Worm (Caenorhabditis elegans): Measurements from ENCODE around the gene nrf-5.

The nrf-5 gene

ce11 chrV:13839433-13839832, 11.4 kb downstream of the nrf-5 start, which contains the start of gene F55B12.10:
TSS of gene F55B12.10 (plus strand) at chrV:13839733.
- TF ChIP-seq ceh-13 (GFP tag; optimal IDR thresholded peaks at IDR 0.05), result no peak
- no peak for TF ChIP-seq aly-1 (tag; optimal IDR thresholded peaks at IDR 0.05)
- TF ChIP-seq hnd-1 (tag; optimal IDR thresholded peaks at IDR 0.05), result no peak
- TF ChIP-seq scrt-1 (GFP tag; IDR thresholded peaks at IDR 0.05), result no peak
- no peak for TF ChIP-seq tbx-11 (GFP tag; IDR thresholded peaks at IDR 0.05)

- TF ChIP-seq pes-1 (GFP tag; IDR thresholded peaks at IDR 0.05) (no peak), B0310.2 (tag; optimal IDR thresholded peaks at IDR 0.05) (no peak), aly-1 (tag; optimal IDR thresholded peaks at IDR 0.05) (no peak), hmbx-1 (tag; optimal IDR thresholded peaks at IDR 0.05) (no peak), tra-4 (tag; optimal IDR thresholded peaks at IDR 0.05) (no peak)
These were observed 12.8 kb downstream of the nrf-5 start, which contains the start of gene srx-17 for ce11 chrV:13840909-13841308. TSS of gene srx-17 (plus strand) at chrV:13841209.

- TF ChIP-seq ama-1 (optimal IDR thresholded peaks at IDR 0.05) (no peak), ceh-36 (tag; optimal IDR thresholded peaks at IDR 0.05) (no peak)
These were observed 15.1 kb downstream of the nrf-5 start, which contains the start of gene srx-130 for ce11 chrV:13843147-13843546. TSS of gene srx-130 (plus strand) at chrV:13843447.

- TF ChIP-seq flt-1 (GFP tag; IDR thresholded peaks at IDR 0.05), result no peak
- no peak for TF ChIP-seq pes-1 (GFP tag; IDR thresholded peaks at IDR 0.05)
These were observed 17.1 kb downstream of the nrf-5 start, which contains the start of gene srx-131 for ce11 chrV:13845136-13845535. TSS of gene srx-131 (plus strand) at chrV:13845436.

- TF ChIP-seq sea-1 (GFP tag; conservative IDR thresholded peaks at IDR 0.05) (no peak), pes-1 (GFP tag; IDR thresholded peaks at IDR 0.05) (no peak), hnd-1 (tag; optimal IDR thresholded peaks at IDR 0.05) (no peak), ets-7 (tag; optimal IDR thresholded peaks at IDR 0.05) (no peak), tbx-37 (GFP tag; conservative IDR thresholded peaks at IDR 0.05) (no peak), hmbx-1 (tag; optimal IDR thresholded peaks at IDR 0.05) (no peak), aly-1 (tag; optimal IDR thresholded peaks at IDR 0.05) (no peak), tbx-11 (GFP tag; IDR thresholded peaks at IDR 0.05) (no peak), hmg-4 (GFP tag; optimal IDR thresholded peaks at IDR 0.05) (no peak), ceh-13 (GFP tag; optimal IDR thresholded peaks at IDR 0.05) (no peak), F13C5.2 (tag; optimal IDR thresholded peaks at IDR 0.05) (no peak), ama-1 (optimal IDR thresholded peaks at IDR 0.05) (no peak), flt-1 (GFP tag; IDR thresholded peaks at IDR 0.05) (no peak), B0310.2 (tag; optimal IDR thresholded peaks at IDR 0.05) (no peak), ceh-36 (tag; optimal IDR thresholded peaks at IDR 0.05) (no peak), scrt-1 (GFP tag; IDR thresholded peaks at IDR 0.05) (no peak), tra-4 (tag; optimal IDR thresholded peaks at IDR 0.05) (no peak)
These were observed 20.3 kb downstream of the nrf-5 start, which contains the start of gene srx-133 for ce11 chrV:13848379-13848778. TSS of gene srx-133 (plus strand) at chrV:13848679.

- no peak for TF ChIP-seq tbx-11 (GFP tag; IDR thresholded peaks at IDR 0.05)
- TF ChIP-seq tra-4 (tag; optimal IDR thresholded peaks at IDR 0.05), result no peak
- TF ChIP-seq hmg-4 (GFP tag; optimal IDR thresholded peaks at IDR 0.05), result no peak
- TF ChIP-seq scrt-1 (GFP tag; IDR thresholded peaks at IDR 0.05), result no peak
- TF ChIP-seq aly-1 (tag; optimal IDR thresholded peaks at IDR 0.05), result no peak
- TF ChIP-seq flt-1 (GFP tag; IDR thresholded peaks at IDR 0.05), result no peak
- TF ChIP-seq hnd-1 (tag; optimal IDR thresholded peaks at IDR 0.05), result no peak
- no peak for TF ChIP-seq hmbx-1 (tag; optimal IDR thresholded peaks at IDR 0.05)
These were observed 22.1 kb downstream of the nrf-5 start, which contains the start of gene hpx-2 for ce11 chrV:13850170-13850569. TSS of gene hpx-2 (plus strand) at chrV:13850470.

ce11 chrV:13854306-13854705, 26.2 kb downstream of the nrf-5 start, which contains the start of gene ttr-21:
TSS of gene ttr-21 (minus strand) at chrV:13854405.
- TF ChIP-seq flt-1 (GFP tag; IDR thresholded peaks at IDR 0.05) (no peak), ceh-36 (tag; optimal IDR thresholded peaks at IDR 0.05) (no peak), tbx-11 (GFP tag; IDR thresholded peaks at IDR 0.05) (no peak), hmg-4 (GFP tag; optimal IDR thresholded peaks at IDR 0.05) (no peak), tra-4 (tag; optimal IDR thresholded peaks at IDR 0.05) (no peak), ceh-13 (GFP tag; optimal IDR thresholded peaks at IDR 0.05) (no peak), ets-7 (tag; optimal IDR thresholded peaks at IDR 0.05) (no peak), F13C5.2 (tag; optimal IDR thresholded peaks at IDR 0.05) (no peak), hmbx-1 (tag; optimal IDR thresholded peaks at IDR 0.05) (no peak), aly-1 (tag; optimal IDR thresholded peaks at IDR 0.05) (no peak), hnd-1 (tag; optimal IDR thresholded peaks at IDR 0.05) (no peak), sea-1 (GFP tag; conservative IDR thresholded peaks at IDR 0.05) (no peak), ama-1 (optimal IDR thresholded peaks at IDR 0.05) (no peak), B0310.2 (tag; optimal IDR thresholded peaks at IDR 0.05) (no peak), scrt-1 (GFP tag; IDR thresholded peaks at IDR 0.05) (no peak)

- TF ChIP-seq sea-1 (GFP tag; conservative IDR thresholded peaks at IDR 0.05) (no peak), ceh-36 (tag; optimal IDR thresholded peaks at IDR 0.05) (no peak), ceh-13 (GFP tag; optimal IDR thresholded peaks at IDR 0.05) (no peak), tbx-11 (GFP tag; IDR thresholded peaks at IDR 0.05) (no peak), hnd-1 (tag; optimal IDR thresholded peaks at IDR 0.05) (no peak), flt-1 (GFP tag; IDR thresholded peaks at IDR 0.05) (no peak), tra-4 (tag; optimal IDR thresholded peaks at IDR 0.05) (no peak), aly-1 (tag; optimal IDR thresholded peaks at IDR 0.05) (no peak), hmg-4 (GFP tag; optimal IDR thresholded peaks at IDR 0.05) (no peak), F13C5.2 (tag; optimal IDR thresholded peaks at IDR 0.05) (no peak), tbx-37 (GFP tag; conservative IDR thresholded peaks at IDR 0.05) (no peak), ets-7 (tag; optimal IDR thresholded peaks at IDR 0.05) (no peak), ama-1 (optimal IDR thresholded peaks at IDR 0.05) (no peak), hmbx-1 (tag; optimal IDR thresholded peaks at IDR 0.05) (no peak), pes-1 (GFP tag; IDR thresholded peaks at IDR 0.05) (no peak), B0310.2 (tag; optimal IDR thresholded peaks at IDR 0.05) (no peak)
These were observed 28.3 kb downstream of the nrf-5 start, which contains the start of gene srx-134 for ce11 chrV:13856376-13856775. TSS of gene srx-134 (minus strand) at chrV:13856476.
